Fruit fly (Drosophila melanogaster) whole organism, pupa: ENCODE measurements around the gene CG14965.

Source experiments
- CG14655 ChIP-seq: fragments of 200-800 bp; sonication (Bioruptor generic); optimal IDR thresholded peaks from 3 replicates; lab custom pipeline; 2017; ENCODE audit warnings: mild to moderate bottlenecking, missing biosample characterization, missing genetic modification reagents, missing genetic modification characterization
- CG32121 ChIP-seq: fragments of 200-800 bp; sonication (Bioruptor generic); IDR thresholded peaks from 2 replicates; pipeline ENCODE4 v1.3.6; 2022; ENCODE audit warnings: missing biosample characterization, missing genetic modification characterization
- CG4496 ChIP-seq: fragments of 200-800 bp; sonication (Bioruptor generic); IDR thresholded peaks from 3 replicates; pipeline ENCODE4 v1.3.6; 2022; ENCODE audit warnings: missing biosample characterization, missing genetic modification characterization
- Ets98B ChIP-seq: fragments of 200-800 bp; sonication (Bioruptor generic); IDR thresholded peaks from 2 replicates; pipeline ENCODE4 v1.3.6; 2022; ENCODE audit warnings: missing biosample characterization, missing genetic modification characterization
- Pif1A ChIP-seq: fragments of 200-800 bp; sonication (Bioruptor generic); optimal IDR thresholded peaks from 3 replicates; lab custom pipeline; 2016; ENCODE audit warnings: missing biosample characterization, missing genetic modification characterization
- Snoo ChIP-seq: fragments of 200-800 bp; sonication (Bioruptor generic); optimal IDR thresholded peaks from 3 replicates; lab custom pipeline; 2017; ENCODE audit warnings: missing biosample characterization, mild to moderate bottlenecking, missing genetic modification characterization, inconsistent platforms
- gl ChIP-seq: fragments of 200-800 bp; sonication (Bioruptor generic); optimal IDR thresholded peaks from 2 replicates; lab custom pipeline; 2018; ENCODE audit warnings: missing biosample characterization, mild to moderate bottlenecking, missing genetic modification characterization

DNA sequence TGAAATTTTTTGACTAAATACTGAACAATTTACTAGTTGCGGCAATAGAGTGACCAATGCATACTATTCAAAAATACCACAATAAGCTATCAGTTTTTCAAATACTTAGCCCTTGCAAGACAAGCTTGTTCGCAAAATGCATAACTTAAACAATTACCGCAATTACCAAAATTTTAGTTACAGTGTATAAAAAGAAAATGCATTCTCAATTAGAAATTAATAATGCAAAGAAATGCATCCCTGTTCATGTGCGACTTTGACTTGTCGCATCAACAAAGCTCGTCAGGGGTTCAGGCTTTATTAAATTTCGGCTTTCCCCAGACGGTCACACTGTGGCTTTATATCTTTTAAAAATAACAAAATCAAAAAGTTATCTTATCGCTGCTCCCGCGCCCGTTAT, 26.6 kb upstream of the CG14965 start, which contains the start of the genes hob and nSMase:
- TF ChIP-seq Ets98B (GFP tag; lab: Robert Waterston, UW) (no peak), CG32121 (GFP tag; lab: Robert Waterston, UW) (no peak), CG4496 (no peak), Pif1A (no peak), Snoo (tag; lab: Kevin White, UChicago) (no peak), CG14655 (no peak), gl (no peak)
